Comparison of ENCODE assay signal across 4 fruit fly cellular contexts in genomic region chrX:3389861-3390260, dm6.
TF ChIP-seq lines count a peak whose summit lies in the region.

No protein-coding gene starts in this region.

TF ChIP-seq in whole organism, adult, 20 proteins besides CTCF, POLR2A, EP300 and RAD21 (continued from another document):
- TF ChIP-seq CG7101 (tag; optimal IDR thresholded peaks at IDR 0.05; lab: Kevin White, UChicago): peak; percentile 1

TF ChIP-seq in whole organism, embryonic, 481 proteins besides CTCF, POLR2A, EP300 and RAD21 (continued from another document and continues in another):
- TF ChIP-seq B-H1 (GFP tag; IDR thresholded peaks at IDR 0.05; lab: Robert Waterston, UW) (no peak), CG3838 (GFP tag; optimal IDR thresholded peaks at IDR 0.05; lab: Kevin White, UChicago) (no peak), CG8478 (optimal IDR thresholded peaks at IDR 0.05; lab: Kevin White, UChicago) (no peak), dimm (GFP tag; IDR thresholded peaks at IDR 0.05; lab: Robert Waterston, UW) (no peak), nom (GFP tag; optimal IDR thresholded peaks at IDR 0.05; lab: Kevin White, UChicago) (no peak), gfzf (GFP tag; optimal IDR thresholded peaks at IDR 0.05; lab: Kevin White, UChicago) (no peak), HLHmδ (GFP tag; optimal IDR thresholded peaks at IDR 0.05; lab: Kevin White, UChicago) (no peak), pho (GFP tag; optimal IDR thresholded peaks at IDR 0.05; lab: Kevin White, UChicago) (no peak), CG14050 (GFP tag; IDR thresholded peaks at IDR 0.05; lab: Robert Waterston, UW) (no peak), CG17186 (GFP tag; optimal IDR thresholded peaks at IDR 0.05; lab: Kevin White, UChicago) (no peak), CG7745 (tag; optimal IDR thresholded peaks at IDR 0.05; lab: Kevin White, UChicago) (no peak), abd-A (tag; optimal IDR thresholded peaks at IDR 0.05; lab: Kevin White, UChicago) (no peak), CG17568 (GFP tag; optimal IDR thresholded peaks at IDR 0.05; lab: Kevin White, UChicago) (no peak), gt (GFP tag; IDR thresholded peaks at IDR 0.05; lab: Robert Waterston, UW) (no peak), CG3163 (GFP tag; optimal IDR thresholded peaks at IDR 0.05; lab: Kevin White, UChicago) (no peak), Atf6 (GFP tag; IDR thresholded peaks at IDR 0.05; lab: Robert Waterston, UW) (no peak), Dad (GFP tag; optimal IDR thresholded peaks at IDR 0.05; lab: Kevin White, UChicago) (no peak), CG7839 (tag; optimal IDR thresholded peaks at IDR 0.05; lab: Kevin White, UChicago) (peak; percentile 13), Hmx (GFP tag; optimal IDR thresholded peaks at IDR 0.05; lab: Kevin White, UChicago) (no peak), MESR4 (GFP tag; optimal IDR thresholded peaks at IDR 0.05; lab: Kevin White, UChicago) (no peak), CG17612 (GFP tag; IDR thresholded peaks at IDR 0.05; lab: Robert Waterston, UW) (no peak), CG7271 (tag; optimal IDR thresholded peaks at IDR 0.05; lab: Kevin White, UChicago) (no peak), CG4360 (GFP tag; IDR thresholded peaks at IDR 0.05; lab: Robert Waterston, UW) (no peak), CG15479 (GFP tag; optimal IDR thresholded peaks at IDR 0.05; lab: Kevin White, UChicago) (no peak), Fer1 (GFP tag; optimal IDR thresholded peaks at IDR 0.05; lab: Kevin White, UChicago) (no peak), Ets65A (GFP tag; lab: Kevin White, UChicago) (peak; percentile 82), Sry-β (GFP tag; optimal IDR thresholded peaks at IDR 0.05; lab: Kevin White, UChicago) (no peak), ase (GFP tag; IDR thresholded peaks at IDR 0.05; lab: Robert Waterston, UW) (no peak), CG12659 (GFP tag; optimal IDR thresholded peaks at IDR 0.05; lab: Kevin White, UChicago) (no peak), tx (GFP tag; optimal IDR thresholded peaks at IDR 0.05; lab: Kevin White, UChicago) (no peak), CG5953 (GFP tag; IDR thresholded peaks at IDR 0.05; lab: Robert Waterston, UW) (no peak), CG11696 (GFP tag; IDR thresholded peaks at IDR 0.05; lab: Robert Waterston, UW) (no peak), Gug (GFP tag; IDR thresholded peaks at IDR 0.05; lab: Robert Waterston, UW) (no peak), sens (GFP tag; lab: Kevin White, UChicago) (peak; percentile 38), CG1024 (GFP tag; IDR thresholded peaks at IDR 0.05; lab: Robert Waterston, UW) (no peak), Hr78 (GFP tag; optimal IDR thresholded peaks at IDR 0.05; lab: Kevin White, UChicago) (no peak), nau (GFP tag; optimal IDR thresholded peaks at IDR 0.05; lab: Kevin White, UChicago) (no peak), crp (GFP tag; optimal IDR thresholded peaks at IDR 0.05; lab: Kevin White, UChicago) (no peak), CG11398 (GFP tag; optimal IDR thresholded peaks at IDR 0.05; lab: Kevin White, UChicago) (no peak), yki (optimal IDR thresholded peaks at IDR 0.05; lab: Kevin White, UChicago) (no peak), HmgZ (tag; optimal IDR thresholded peaks at IDR 0.05; lab: Kevin White, UChicago) (no peak), gcm2 (GFP tag; optimal IDR thresholded peaks at IDR 0.05; lab: Kevin White, UChicago) (no peak), CG12744 (GFP tag; optimal IDR thresholded peaks at IDR 0.05; lab: Kevin White, UChicago) (no peak), NC2β (GFP tag; optimal IDR thresholded peaks at IDR 0.05; lab: Kevin White, UChicago) (no peak), Ptx1 (GFP tag; IDR thresholded peaks at IDR 0.05; lab: Robert Waterston, UW) (no peak), Dfd (GFP tag; optimal IDR thresholded peaks at IDR 0.05; lab: Kevin White, UChicago) (no peak), CG16815 (GFP tag; optimal IDR thresholded peaks at IDR 0.05; lab: Kevin White, UChicago) (no peak)

TF ChIP-seq in whole organism, prepupa, 60 proteins besides CTCF, POLR2A, EP300 and RAD21 (continued from another document):
- peak; percentile 17 for TF ChIP-seq achi (GFP tag; optimal IDR thresholded peaks at IDR 0.05; lab: Kevin White, UChicago)
- TF ChIP-seq CG7368 (GFP tag; optimal IDR thresholded peaks at IDR 0.05; lab: Kevin White, UChicago): peak; percentile 36
- peak; percentile 26 for TF ChIP-seq CG31627 (GFP tag; optimal IDR thresholded peaks at IDR 0.05; lab: Kevin White, UChicago)
- peak; percentile 66 for TF ChIP-seq svp (GFP tag; lab: Kevin White, UChicago)
- peak; percentile 43 for TF ChIP-seq pdm3 (GFP tag; optimal IDR thresholded peaks at IDR 0.05; lab: Kevin White, UChicago)
- peak; percentile 17 for TF ChIP-seq Sox14 (GFP tag; optimal IDR thresholded peaks at IDR 0.05; lab: Kevin White, UChicago)
- TF ChIP-seq topi (GFP tag; optimal IDR thresholded peaks at IDR 0.05; lab: Kevin White, UChicago): peak; percentile 44
- peak; percentile 48 for TF ChIP-seq Smox (GFP tag; optimal IDR thresholded peaks at IDR 0.05; lab: Kevin White, UChicago)
- TF ChIP-seq spab (GFP tag; optimal IDR thresholded peaks at IDR 0.05; lab: Kevin White, UChicago): no peak
- TF ChIP-seq OdsH (GFP tag; optimal IDR thresholded peaks at IDR 0.05; lab: Kevin White, UChicago): peak; percentile 18
- no peak for TF ChIP-seq CG6808 (GFP tag; optimal IDR thresholded peaks at IDR 0.05; lab: Kevin White, UChicago)
- TF ChIP-seq cyc (GFP tag; optimal IDR thresholded peaks at IDR 0.05; lab: Kevin White, UChicago): no peak
- TF ChIP-seq CG15336 (GFP tag; IDR thresholded peaks at IDR 0.05; lab: Robert Waterston, UW): no peak
- peak; percentile 20 for TF ChIP-seq Hr4 (GFP tag; optimal IDR thresholded peaks at IDR 0.05; lab: Kevin White, UChicago)
- peak; percentile 34 for TF ChIP-seq esn (GFP tag; optimal IDR thresholded peaks at IDR 0.05; lab: Kevin White, UChicago)
TF ChIP-seq in whole organism, prepupa: peak in this region for 26.

TF ChIP-seq in whole organism, wandering third instar larva, 38 proteins besides CTCF, POLR2A, EP300 and RAD21 (continued from another document):
- no peak for TF ChIP-seq CrebA (GFP tag; optimal IDR thresholded peaks at IDR 0.05; lab: Kevin White, UChicago; ENCODE audit: borderline replicate concordance)
